Fruit fly (Drosophila melanogaster): Measurements from ENCODE around the gene caps.
A peak's percentile ranks its signal among the peaks of the same experiment; 100 is the strongest.

caps gene

DNA sequence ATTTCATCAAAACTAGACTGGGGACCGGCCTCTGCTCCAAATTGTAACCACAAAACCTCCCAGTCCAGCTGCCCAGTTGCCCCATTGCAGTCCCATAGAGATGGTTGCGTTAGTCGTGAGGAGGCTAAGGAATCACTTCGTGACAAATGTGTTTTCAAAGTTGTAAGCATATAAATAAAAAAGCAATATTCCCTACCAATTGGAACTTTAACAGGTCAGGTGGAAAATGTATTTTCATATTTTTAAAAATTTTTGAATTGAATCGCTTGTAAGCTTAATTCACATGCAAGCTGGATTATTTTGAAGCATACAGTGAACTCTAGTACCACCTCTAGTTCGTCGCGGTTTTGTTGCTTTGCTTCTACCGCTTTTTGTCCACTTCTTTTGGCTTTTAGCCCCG is 48.2 kb upstream of the caps start (continued):
- TF ChIP-seq CG6163 (GFP tag; IDR thresholded peaks at IDR 0.05), result 0 out of 3 replicates have a peak, but pooled peaks have one; percentile 14
- no peak for TF ChIP-seq vri (GFP tag; optimal IDR thresholded peaks at IDR 0.05)

DNA sequence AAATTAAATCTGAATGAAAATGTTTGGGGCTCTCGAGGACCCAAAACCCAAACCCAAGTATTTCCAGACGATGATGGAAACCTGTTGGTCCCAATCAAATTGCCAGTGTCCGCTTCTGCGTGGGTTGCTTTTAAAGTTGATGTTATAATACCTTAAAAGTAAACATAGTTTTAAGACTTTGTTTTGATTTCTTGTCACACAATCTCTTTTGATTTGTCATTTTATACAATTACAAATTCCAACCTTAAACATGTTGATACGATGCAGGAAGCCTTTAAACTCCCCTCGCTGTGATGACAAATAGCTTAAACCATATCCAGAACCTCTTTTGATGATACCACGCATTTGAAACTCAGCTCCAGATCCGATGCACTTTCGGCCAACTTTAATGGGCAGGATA is 46.2 kb upstream of the caps start:
- TF ChIP-seq acj6 (GFP tag; optimal IDR thresholded peaks at IDR 0.05) (peak; percentile 34), eg (GFP tag; IDR thresholded peaks at IDR 0.05) (no peak), CG8319 (GFP tag; optimal IDR thresholded peaks at IDR 0.05) (no peak), fkh (GFP tag; optimal IDR thresholded peaks at IDR 0.05) (no peak), Blimp-1 (GFP tag; optimal IDR thresholded peaks at IDR 0.05) (no peak), CG10669 (GFP tag; optimal IDR thresholded peaks at IDR 0.05) (peak; percentile 7), Gug (GFP tag; IDR thresholded peaks at IDR 0.05) (no peak), Lpt (GFP tag; optimal IDR thresholded peaks at IDR 0.05) (no peak), CG8632 (GFP tag; optimal IDR thresholded peaks at IDR 0.05) (peak; percentile 3), CG11294 (GFP tag; IDR thresholded peaks at IDR 0.05) (no peak), salr (GFP tag; optimal IDR thresholded peaks at IDR 0.05) (no peak), net (GFP tag; optimal IDR thresholded peaks at IDR 0.05) (no peak), CG10631 (GFP tag; optimal IDR thresholded peaks at IDR 0.05) (no peak), CG34406 (GFP tag; optimal IDR thresholded peaks at IDR 0.05) (peak; percentile 23), Smox (GFP tag; optimal IDR thresholded peaks at IDR 0.05) (peak; percentile 52), Met (GFP tag; optimal IDR thresholded peaks at IDR 0.05) (peak; percentile 58), lz (GFP tag; optimal IDR thresholded peaks at IDR 0.05) (peak; percentile 33), CG8119 (GFP tag; IDR thresholded peaks at IDR 0.05) (peak; percentile 25; the same call in 1 of the 3 replicates), ss (GFP tag; optimal IDR thresholded peaks at IDR 0.05) (no peak), Hr39 (GFP tag; optimal IDR thresholded peaks at IDR 0.05) (peak; percentile 54), vri (GFP tag; optimal IDR thresholded peaks at IDR 0.05) (peak; percentile 40), CG11902 (GFP tag; optimal IDR thresholded peaks at IDR 0.05) (no peak), Eip78C (GFP tag) (peak; percentile 61), CG11762 (GFP tag; optimal IDR thresholded peaks at IDR 0.05; ENCODE audit: insufficient read depth) (no peak), Hr38 (GFP tag; optimal IDR thresholded peaks at IDR 0.05) (no peak), CG6163 (GFP tag; IDR thresholded peaks at IDR 0.05) (peak; percentile 43; the same call in 1 of the 3 replicates), CG6854 (GFP tag; optimal IDR thresholded peaks at IDR 0.05) (no peak), CG16779 (tag; optimal IDR thresholded peaks at IDR 0.05) (no peak), Eip75B (GFP tag; optimal IDR thresholded peaks at IDR 0.05) (no peak), CG9139 (GFP tag; optimal IDR thresholded peaks at IDR 0.05) (no peak), fd59A (GFP tag; optimal IDR thresholded peaks at IDR 0.05) (no peak), svp (GFP tag) (peak; percentile 62), Sox15 (GFP tag; optimal IDR thresholded peaks at IDR 0.05) (no peak), dsx (GFP tag; optimal IDR thresholded peaks at IDR 0.05; ENCODE audit: poor library complexity, severe bottlenecking) (peak; percentile 11), CG7368 (GFP tag; optimal IDR thresholded peaks at IDR 0.05) (no peak), Ets96B (tag; optimal IDR thresholded peaks at IDR 0.05) (peak; percentile 20), Sox14 (GFP tag; optimal IDR thresholded peaks at IDR 0.05) (peak; percentile 46), CG32006 (GFP tag; optimal IDR thresholded peaks at IDR 0.05) (peak; percentile 14), CG31627 (GFP tag; optimal IDR thresholded peaks at IDR 0.05) (peak; percentile 52), achi (GFP tag; optimal IDR thresholded peaks at IDR 0.05) (peak; percentile 45), CG3032 (tag; optimal IDR thresholded peaks at IDR 0.05) (no peak), CG6792 (GFP tag; optimal IDR thresholded peaks at IDR 0.05) (no peak), Ets21C (GFP tag; optimal IDR thresholded peaks at IDR 0.05) (no peak), pdm3 (GFP tag; optimal IDR thresholded peaks at IDR 0.05) (peak; percentile 36), CG6808 (GFP tag; optimal IDR thresholded peaks at IDR 0.05) (no peak), CG1621 (tag; optimal IDR thresholded peaks at IDR 0.05) (no peak), CG6276 (GFP tag; optimal IDR thresholded peaks at IDR 0.05) (no peak), CG3919 (GFP tag; optimal IDR thresholded peaks at IDR 0.05) (peak; percentile 31), cyc (GFP tag; optimal IDR thresholded peaks at IDR 0.05) (peak; percentile 40), CG4318 (GFP tag; optimal IDR thresholded peaks at IDR 0.05) (no peak)
